Fruit fly (Drosophila melanogaster): ENCODE data around the gene CG6678.

The CG6678 gene

DNA sequence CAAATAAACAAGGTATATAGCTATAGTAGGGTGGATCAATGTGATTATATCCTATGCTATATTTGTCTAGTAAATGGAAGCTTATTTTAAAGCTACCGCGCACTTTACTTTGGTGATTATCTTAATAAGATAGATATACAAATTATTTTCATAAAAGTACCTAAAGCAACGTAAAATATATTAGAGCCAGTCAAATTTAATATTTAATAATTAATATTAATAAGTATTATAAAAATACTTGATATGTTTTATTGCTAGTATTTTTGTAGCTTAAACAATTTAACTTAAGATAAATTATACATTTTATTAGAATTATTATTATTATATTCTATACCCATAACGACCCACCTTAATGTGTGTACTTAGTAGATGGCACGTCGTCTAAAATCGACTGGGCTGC lies 47.2 kb upstream of the CG6678 start (continued):
- TF ChIP-seq en (GFP tag; optimal IDR thresholded peaks at IDR 0.05) (no peak), CG8290 (GFP tag; optimal IDR thresholded peaks at IDR 0.05) (no peak), CG8290 (tag; optimal IDR thresholded peaks at IDR 0.05) (no peak), phol (tag; optimal IDR thresholded peaks at IDR 0.05) (peak; percentile 34), ERR (GFP tag; optimal IDR thresholded peaks at IDR 0.05) (no peak), CG13624 (GFP tag; optimal IDR thresholded peaks at IDR 0.05) (no peak), CG18011 (GFP tag; optimal IDR thresholded peaks at IDR 0.05) (no peak), Asciz (GFP tag; optimal IDR thresholded peaks at IDR 0.05) (peak; percentile 47), CG3847 (GFP tag; IDR thresholded peaks at IDR 0.05) (no peak), CG12391 (tag; optimal IDR thresholded peaks at IDR 0.05) (peak; percentile 38), CG1529 (GFP tag; optimal IDR thresholded peaks at IDR 0.05) (no peak), Rfx (GFP tag; IDR thresholded peaks at IDR 0.05) (no peak), emc (GFP tag; optimal IDR thresholded peaks at IDR 0.05) (no peak), dmrt11E (tag; optimal IDR thresholded peaks at IDR 0.05) (peak; percentile 22), CG11504 (tag; optimal IDR thresholded peaks at IDR 0.05) (peak; percentile 75), CG6689 (GFP tag; IDR thresholded peaks at IDR 0.05) (peak; percentile 35; the same call in 1 of the 2 replicates), abd-A (tag; optimal IDR thresholded peaks at IDR 0.05) (no peak), chm (GFP tag; IDR thresholded peaks at IDR 0.05) (no peak), nerfin-2 (GFP tag; IDR thresholded peaks at IDR 0.05; ENCODE audit: partially characterized antibody) (no peak), HLH3B (GFP tag; IDR thresholded peaks at IDR 0.05) (no peak), ham (GFP tag; IDR thresholded peaks at IDR 0.05) (no peak), gcm (GFP tag; optimal IDR thresholded peaks at IDR 0.05) (no peak), CG15479 (GFP tag; optimal IDR thresholded peaks at IDR 0.05) (no peak), CG4404 (GFP tag; IDR thresholded peaks at IDR 0.05) (no peak), CG9932 (GFP tag; IDR thresholded peaks at IDR 0.05) (no peak), fd3F (GFP tag; optimal IDR thresholded peaks at IDR 0.05) (no peak), ewg (GFP tag; optimal IDR thresholded peaks at IDR 0.05) (no peak), CG33213 (GFP tag; optimal IDR thresholded peaks at IDR 0.05) (no peak), Dfd (GFP tag; optimal IDR thresholded peaks at IDR 0.05) (no peak), HLH54F (GFP tag; optimal IDR thresholded peaks at IDR 0.05) (no peak), CG4282 (GFP tag; optimal IDR thresholded peaks at IDR 0.05) (no peak), CG1024 (GFP tag; IDR thresholded peaks at IDR 0.05) (no peak), fd102C (GFP tag; optimal IDR thresholded peaks at IDR 0.05) (no peak), CG13775 (GFP tag; optimal IDR thresholded peaks at IDR 0.05) (no peak), CG3726 (GFP tag; IDR thresholded peaks at IDR 0.05) (no peak), CG10274 (GFP tag; optimal IDR thresholded peaks at IDR 0.05) (no peak), tin (GFP tag; optimal IDR thresholded peaks at IDR 0.05) (no peak), da (GFP tag; optimal IDR thresholded peaks at IDR 0.05) (no peak), lola (GFP tag; optimal IDR thresholded peaks at IDR 0.05) (peak in 1 of 3 experiments; percentile 31), Adf1 (GFP tag; IDR thresholded peaks at IDR 0.05) (no peak), CG15011 (GFP tag; optimal IDR thresholded peaks at IDR 0.05) (no peak), Dp (GFP tag; optimal IDR thresholded peaks at IDR 0.05) (no peak), sens (GFP tag) (no peak), ab (GFP tag; optimal IDR thresholded peaks at IDR 0.05) (no peak), NfI (GFP tag; optimal IDR thresholded peaks at IDR 0.05) (no peak), rib (GFP tag; IDR thresholded peaks at IDR 0.05) (no peak), jumu (GFP tag; optimal IDR thresholded peaks at IDR 0.05) (no peak), CG10462 (GFP tag; optimal IDR thresholded peaks at IDR 0.05) (no peak), sens-2 (GFP tag; IDR thresholded peaks at IDR 0.05) (no peak), odd (GFP tag; optimal IDR thresholded peaks at IDR 0.05) (peak; percentile 15), CG11398 (GFP tag; optimal IDR thresholded peaks at IDR 0.05) (no peak), NC2β (GFP tag; optimal IDR thresholded peaks at IDR 0.05) (no peak), dm (GFP tag; optimal IDR thresholded peaks at IDR 0.05) (no peak)
